Fruit fly (Drosophila melanogaster): Measurements from ENCODE around the gene CG17186.

CG17186 gene

dm6 chr3R:19877427-19878076 lies at the start of gene CG17186, which contains the start of gene Arc42 (continued):
- TF ChIP-seq usp (GFP tag; optimal IDR thresholded peaks at IDR 0.05): no peak
- TF ChIP-seq CTCF (GFP tag; optimal IDR thresholded peaks at IDR 0.05): no peak
- peak; percentile 47 for TF ChIP-seq Ets97D (GFP tag; optimal IDR thresholded peaks at IDR 0.05)
- TF ChIP-seq z (GFP tag; IDR thresholded peaks at IDR 0.05): no peak
- TF ChIP-seq Hsf (GFP tag; optimal IDR thresholded peaks at IDR 0.05): peak; percentile 20
- TF ChIP-seq CG11695 (GFP tag; IDR thresholded peaks at IDR 0.05): no peak
- TF ChIP-seq CG14965 (GFP tag; optimal IDR thresholded peaks at IDR 0.05; ENCODE audit: borderline replicate concordance): no peak
- no peak for TF ChIP-seq CG8290 (GFP tag; optimal IDR thresholded peaks at IDR 0.05)
- TF ChIP-seq CG8290 (tag; optimal IDR thresholded peaks at IDR 0.05): no peak
- no peak for TF ChIP-seq mam (GFP tag; optimal IDR thresholded peaks at IDR 0.05)
- no peak for TF ChIP-seq hb (GFP tag; IDR thresholded peaks at IDR 0.05; ENCODE audit: partially characterized antibody)
- no peak for TF ChIP-seq inv (GFP tag; IDR thresholded peaks at IDR 0.05; ENCODE audit: partially characterized antibody)
- TF ChIP-seq C15 (GFP tag; IDR thresholded peaks at IDR 0.05): no peak
- no peak for TF ChIP-seq Scr (GFP tag; IDR thresholded peaks at IDR 0.05; ENCODE audit: partially characterized antibody)
- TF ChIP-seq stwl (tag; optimal IDR thresholded peaks at IDR 0.05): peak; percentile 49
- TF ChIP-seq shn (GFP tag; optimal IDR thresholded peaks at IDR 0.05): no peak
- no peak for TF ChIP-seq crp (GFP tag; optimal IDR thresholded peaks at IDR 0.05)
- TF ChIP-seq lbe (GFP tag; optimal IDR thresholded peaks at IDR 0.05): peak; percentile 30
- TF ChIP-seq CG10543 (GFP tag; optimal IDR thresholded peaks at IDR 0.05): no peak
- no peak for TF ChIP-seq vvl (GFP tag; IDR thresholded peaks at IDR 0.05)
- TF ChIP-seq sr (GFP tag; IDR thresholded peaks at IDR 0.05): no peak
- no peak for TF ChIP-seq Oli (tag; optimal IDR thresholded peaks at IDR 0.05)
- TF ChIP-seq CG2129 (GFP tag; IDR thresholded peaks at IDR 0.05; ENCODE audit: partially characterized antibody): no peak
- peak; percentile 99 for TF ChIP-seq CG6254 (GFP tag; optimal IDR thresholded peaks at IDR 0.05)
- no peak for TF ChIP-seq tll (GFP tag; optimal IDR thresholded peaks at IDR 0.05)
- no peak for TF ChIP-seq HmgD (GFP tag; optimal IDR thresholded peaks at IDR 0.05)
- TF ChIP-seq Sry-δ (GFP tag; optimal IDR thresholded peaks at IDR 0.05): no peak
- no peak for TF ChIP-seq tna (GFP tag; IDR thresholded peaks at IDR 0.05; ENCODE audit: partially characterized antibody)
- TF ChIP-seq CG42726 (GFP tag; IDR thresholded peaks at IDR 0.05; ENCODE audit: partially characterized antibody): no peak
- TF ChIP-seq grau (tag; optimal IDR thresholded peaks at IDR 0.05): peak; percentile 19
- TF ChIP-seq CG10147 (GFP tag; optimal IDR thresholded peaks at IDR 0.05): peak; percentile 10
- TF ChIP-seq CG7928 (GFP tag; optimal IDR thresholded peaks at IDR 0.05): peak; percentile 10
- no peak for TF ChIP-seq grn (GFP tag; optimal IDR thresholded peaks at IDR 0.05)
- no peak for TF ChIP-seq CG14014 (GFP tag; IDR thresholded peaks at IDR 0.05)
- TF ChIP-seq CG7372 (GFP tag; IDR thresholded peaks at IDR 0.05): no peak
- TF ChIP-seq fd3F (GFP tag; optimal IDR thresholded peaks at IDR 0.05): no peak
- TF ChIP-seq CG4730 (GFP tag; IDR thresholded peaks at IDR 0.05): no peak
- peak; percentile 42 for TF ChIP-seq Hmr (GFP tag; optimal IDR thresholded peaks at IDR 0.05)
- TF ChIP-seq CG33213 (GFP tag; optimal IDR thresholded peaks at IDR 0.05): peak; percentile 14
- no peak for TF ChIP-seq Mes4 (GFP tag; optimal IDR thresholded peaks at IDR 0.05)
- TF ChIP-seq CG15073 (GFP tag; optimal IDR thresholded peaks at IDR 0.05): no peak
- TF ChIP-seq CG17568 (GFP tag; optimal IDR thresholded peaks at IDR 0.05): no peak
- no peak for TF ChIP-seq CG7357 (GFP tag; IDR thresholded peaks at IDR 0.05)
- TF ChIP-seq chm (GFP tag; IDR thresholded peaks at IDR 0.05): no peak
- no peak for TF ChIP-seq Atf-2 (GFP tag; optimal IDR thresholded peaks at IDR 0.05)
- TF ChIP-seq CG31441 (GFP tag; IDR thresholded peaks at IDR 0.05): peak; percentile 46
- TF ChIP-seq Hand (GFP tag; optimal IDR thresholded peaks at IDR 0.05): no peak
- no peak for TF ChIP-seq run (tag; optimal IDR thresholded peaks at IDR 0.05)
- TF ChIP-seq CG12942 (GFP tag; optimal IDR thresholded peaks at IDR 0.05): no peak
- no peak for TF ChIP-seq MESR4 (GFP tag; optimal IDR thresholded peaks at IDR 0.05)
- no peak for TF ChIP-seq CG12219 (GFP tag; optimal IDR thresholded peaks at IDR 0.05)

All from whole organism, embryonic.